Worm (Caenorhabditis elegans): Measurements from ENCODE around the gene aptf-3.
A peak's percentile ranks its signal among the peaks of the same experiment; 100 is the strongest.

ce11 chrII:8551100-8551499 lies 42.9 kb upstream of the aptf-3 start:
- TF ChIP-seq nfya-1 (tag; optimal IDR thresholded peaks at IDR 0.05) (no peak), ceh-2 (tag; optimal IDR thresholded peaks at IDR 0.05) (no peak), elt-2 (tag; optimal IDR thresholded peaks at IDR 0.05) (no peak), unc-42 (tag; optimal IDR thresholded peaks at IDR 0.05) (peak; percentile 81), npax-4 (tag; optimal IDR thresholded peaks at IDR 0.05) (no peak)
